Worm (Caenorhabditis elegans) whole organism, L1 larva: Measurements from ENCODE around the gene F14H3.3.

Experiments
- lsy-2 ChIP-seq, 2 experiments: fragments of 150-350 bp; optimal IDR thresholded peaks; 2 replicates each; lab custom pipeline; 2014; ENCODE audit warnings: missing biosample characterization in 2 of 2, missing genetic modification characterization in 2 of 2
- nhr-237 ChIP-seq: fragments of 150-350 bp; optimal IDR thresholded peaks from 2 replicates; lab custom pipeline; 2014; ENCODE audit warnings: missing biosample characterization, missing genetic modification characterization

DNA sequence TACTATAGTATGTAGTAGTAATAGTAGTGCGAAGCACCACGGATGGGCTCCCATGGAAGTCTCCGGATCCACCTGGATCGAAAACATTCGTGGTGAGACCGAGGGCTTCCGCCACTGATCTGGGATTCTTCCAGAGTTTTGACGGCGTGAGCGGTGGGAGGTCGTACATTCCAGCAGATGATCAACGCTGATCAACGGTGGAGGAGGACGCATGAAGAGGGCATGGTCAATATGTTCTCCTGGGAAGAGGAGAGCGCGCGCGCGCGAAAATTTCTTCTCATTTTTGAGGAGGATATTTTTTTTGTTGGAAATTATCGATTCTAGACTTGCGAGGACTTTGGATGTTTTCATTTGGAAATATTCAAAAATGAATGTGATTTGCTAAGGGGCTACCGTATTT is 19.8 kb downstream of the F14H3.3 start:
- TF ChIP-seq nhr-237 (tag; lab: Kevin White, UChicago): no peak
- no peak for TF ChIP-seq lsy-2 (tag; optimal IDR thresholded peaks at IDR 0.05; lab: Kevin White, UChicago)
